Worm (Caenorhabditis elegans): ENCODE results near the gene cnx-1.

The cnx-1 gene

ce11 chrIII:9798478-9799157 is 18.3 kb downstream of the cnx-1 start, which contains the start of gene ZK632.2 (continued):
- TF ChIP-seq chd-7 (tag; optimal IDR thresholded peaks at IDR 0.05) (no peak), F22D6.2 (tag; optimal IDR thresholded peaks at IDR 0.05) (no peak), F37B4.10 (GFP tag; IDR thresholded peaks at IDR 0.05) (no peak), nhr-90 (tag; optimal IDR thresholded peaks at IDR 0.05) (no peak), Y79H2A.3 (GFP tag; conservative IDR thresholded peaks at IDR 0.05) (no peak), F49E8.2 (tag; optimal IDR thresholded peaks at IDR 0.05; ENCODE audit: insufficient read depth) (peak; percentile 3), somi-1 (GFP tag; optimal IDR thresholded peaks at IDR 0.05) (no peak), ama-1 (optimal IDR thresholded peaks at IDR 0.05) (no peak), ama-1 (GFP tag; optimal IDR thresholded peaks at IDR 0.05) (peak in 1 of 2 experiments; percentile 0), pbrm-1 (GFP tag; IDR thresholded peaks at IDR 0.05) (no peak), lin-35 (GFP tag; optimal IDR thresholded peaks at IDR 0.05) (no peak), ZK185.1 (tag; optimal IDR thresholded peaks at IDR 0.05; ENCODE audit: poor library complexity, severe bottlenecking) (no peak), lsy-27 (tag; optimal IDR thresholded peaks at IDR 0.05; ENCODE audit: borderline replicate concordance, insufficient read depth) (no peak), repo-1 (tag; optimal IDR thresholded peaks at IDR 0.05) (no peak), hsf-1 (GFP tag; IDR thresholded peaks at IDR 0.05) (peak; percentile 27; the same call in 1 of the 2 replicates), nfya-1 (tag; optimal IDR thresholded peaks at IDR 0.05; ENCODE audit: borderline replicate concordance, insufficient read depth) (no peak), tbp1 (GFP tag; optimal IDR thresholded peaks at IDR 0.05) (no peak), unc-62 (GFP tag; optimal IDR thresholded peaks at IDR 0.05) (no peak), sdz-38 (tag; optimal IDR thresholded peaks at IDR 0.05) (no peak), ceh-91 (GFP tag; IDR thresholded peaks at IDR 0.05) (no peak)

ce11 chrIII:9796448-9796847 is 20.5 kb downstream of the cnx-1 start, which contains the start of gene srxa-10:
TSS of gene srxa-10 (minus strand) at chrIII:9796548.
- TF ChIP-seq B0035.1 (tag; optimal IDR thresholded peaks at IDR 0.05): no peak
- no peak for TF ChIP-seq lin-54 (GFP tag; optimal IDR thresholded peaks at IDR 0.05)
- TF ChIP-seq lag-1 (GFP tag; IDR thresholded peaks at IDR 0.05): no peak
- no peak for TF ChIP-seq B0336.3 (GFP tag; IDR thresholded peaks at IDR 0.05)
- no peak for TF ChIP-seq xnd-1 (tag; optimal IDR thresholded peaks at IDR 0.05)
- TF ChIP-seq lin-35 (GFP tag; optimal IDR thresholded peaks at IDR 0.05): no peak
- no peak for TF ChIP-seq egrh-3 (GFP tag; IDR thresholded peaks at IDR 0.05)
- no peak for TF ChIP-seq zim-3 (tag; optimal IDR thresholded peaks at IDR 0.05)

- no peak for TF ChIP-seq snpc-1.3 (tag; optimal IDR thresholded peaks at IDR 0.05; ENCODE audit: insufficient read depth)
- TF ChIP-seq gei-17 (GFP tag; optimal IDR thresholded peaks at IDR 0.05): no peak
- TF ChIP-seq nhr-179 (tag; optimal IDR thresholded peaks at IDR 0.05): no peak
- TF ChIP-seq atf-7 (tag; optimal IDR thresholded peaks at IDR 0.05): no peak
- TF ChIP-seq K11D2.4 (GFP tag; IDR thresholded peaks at IDR 0.05): no peak
- peak; percentile 66 for TF ChIP-seq dpl-1 (GFP tag; optimal IDR thresholded peaks at IDR 0.05)
- TF ChIP-seq nfya-2 (GFP tag; IDR thresholded peaks at IDR 0.05): no peak
- TF ChIP-seq Y53F4B.3 (GFP tag; IDR thresholded peaks at IDR 0.05): no peak
- TF ChIP-seq ekl-4 (GFP tag; IDR thresholded peaks at IDR 0.05): no peak
- peak; percentile 87 for TF ChIP-seq efl-1 (GFP tag; optimal IDR thresholded peaks at IDR 0.05)
- TF ChIP-seq rcor-1 (GFP tag; IDR thresholded peaks at IDR 0.05): 0 out of 2 replicates have a peak, but pooled peaks have one; percentile 19
- no peak for TF ChIP-seq F23B12.7 (tag; optimal IDR thresholded peaks at IDR 0.05; ENCODE audit: insufficient read depth)
- peak; percentile 37 for TF ChIP-seq unc-130 (GFP tag; optimal IDR thresholded peaks at IDR 0.05)
- TF ChIP-seq hsf-1 (GFP tag; IDR thresholded peaks at IDR 0.05): no peak
- no peak for TF ChIP-seq cebp-2 (GFP tag; IDR thresholded peaks at IDR 0.05)
- no peak for TF ChIP-seq B0019.2 (GFP tag; conservative IDR thresholded peaks at IDR 0.05)
- TF ChIP-seq tbp1 (GFP tag; optimal IDR thresholded peaks at IDR 0.05): no peak
- no peak for TF ChIP-seq aptf-3 (GFP tag; IDR thresholded peaks at IDR 0.05)
- TF ChIP-seq egl-18 (GFP tag; IDR thresholded peaks at IDR 0.05): no peak
- no peak for TF ChIP-seq somi-1 (GFP tag; optimal IDR thresholded peaks at IDR 0.05)
Observed at ce11 chrIII:9793592-9794417, 23.1 kb downstream of the cnx-1 start, which contains the start of the genes R10E11.9 and mcm-6. TSS of gene R10E11.9 (minus strand) at chrIII:9793642. TSS of gene mcm-6 (plus strand) at chrIII:9794367.

All from whole organism, young adult.